Fruit fly (Drosophila melanogaster): Measurements from ENCODE around the gene CG8369.

The CG8369 gene

dm6 chr3R:8812342-8812966 is 9.4 kb upstream of the CG8369 start:
- TF ChIP-seq Myc (optimal IDR thresholded peaks at IDR 0.05) (no peak), Sin3A (optimal IDR thresholded peaks at IDR 0.05) (no peak), ttk (optimal IDR thresholded peaks at IDR 0.05) (no peak), psq (optimal IDR thresholded peaks at IDR 0.05) (no peak), insv (optimal IDR thresholded peaks at IDR 0.05) (no peak), h (optimal IDR thresholded peaks at IDR 0.05) (no peak)

DNA sequence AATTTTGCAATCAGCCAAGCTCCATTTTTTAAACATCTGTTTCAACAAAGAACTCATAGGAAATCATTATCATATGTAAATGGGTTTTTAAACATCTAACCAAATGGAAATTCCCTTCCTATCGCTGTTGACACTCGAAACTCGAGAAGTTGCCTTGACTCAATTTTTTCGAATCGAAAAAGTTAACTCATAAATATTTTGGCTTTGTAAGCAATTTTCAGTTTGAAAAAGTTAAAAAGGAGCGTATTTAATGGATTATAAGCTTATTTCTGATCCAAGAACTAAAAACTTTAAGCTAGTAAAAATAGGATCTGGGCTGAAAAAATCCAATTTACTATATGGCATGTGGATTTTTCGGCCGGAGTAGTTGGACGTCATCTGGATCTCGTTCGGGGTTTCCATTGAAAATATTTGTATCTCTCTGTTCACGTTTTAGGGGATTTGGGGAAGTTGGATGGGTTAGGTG is 8.6 kb upstream of the CG8369 start, which contains the start of gene CG9837:
CG9837 (minus strand) TSS at position 416 of the 466 bp plus-strand sequence.
- TF ChIP-seq Sin3A (optimal IDR thresholded peaks at IDR 0.05) (no peak), insv (optimal IDR thresholded peaks at IDR 0.05) (no peak), h (optimal IDR thresholded peaks at IDR 0.05) (no peak), psq (optimal IDR thresholded peaks at IDR 0.05) (no peak), ttk (optimal IDR thresholded peaks at IDR 0.05) (no peak), Myc (optimal IDR thresholded peaks at IDR 0.05) (no peak)

- TF ChIP-seq Sin3A (optimal IDR thresholded peaks at IDR 0.05) = no peak
- TF ChIP-seq insv (optimal IDR thresholded peaks at IDR 0.05) = no peak
- no peak for TF ChIP-seq h (optimal IDR thresholded peaks at IDR 0.05)
- no peak for TF ChIP-seq ttk (optimal IDR thresholded peaks at IDR 0.05)
- TF ChIP-seq Myc (optimal IDR thresholded peaks at IDR 0.05) = no peak
- TF ChIP-seq psq (optimal IDR thresholded peaks at IDR 0.05) = no peak
Observed at dm6 chr3R:8814029-8814647, 7.7 kb upstream of the CG8369 start.

DNA sequence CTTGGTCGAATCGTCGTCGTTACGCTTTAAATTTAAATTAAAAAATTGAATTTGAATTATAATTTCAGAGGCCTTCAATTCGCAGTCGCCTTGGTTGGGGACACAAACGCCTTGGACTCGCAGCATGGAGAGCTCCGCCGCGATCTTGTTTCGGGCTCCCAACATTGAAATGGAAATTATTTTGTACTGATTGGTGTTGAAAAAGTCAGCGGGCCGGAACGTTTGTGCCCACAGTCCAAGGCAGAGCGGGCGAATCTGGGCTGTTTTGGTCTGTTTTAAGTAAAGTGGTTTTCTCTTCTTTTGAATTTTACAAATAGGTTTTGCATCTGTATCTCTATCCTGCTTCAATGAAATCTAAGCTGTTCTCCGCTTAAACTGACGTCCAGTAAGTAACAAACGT is 6.7 kb upstream of the CG8369 start:
- TF ChIP-seq insv (optimal IDR thresholded peaks at IDR 0.05) (no peak), Sin3A (optimal IDR thresholded peaks at IDR 0.05) (no peak)

DNA sequence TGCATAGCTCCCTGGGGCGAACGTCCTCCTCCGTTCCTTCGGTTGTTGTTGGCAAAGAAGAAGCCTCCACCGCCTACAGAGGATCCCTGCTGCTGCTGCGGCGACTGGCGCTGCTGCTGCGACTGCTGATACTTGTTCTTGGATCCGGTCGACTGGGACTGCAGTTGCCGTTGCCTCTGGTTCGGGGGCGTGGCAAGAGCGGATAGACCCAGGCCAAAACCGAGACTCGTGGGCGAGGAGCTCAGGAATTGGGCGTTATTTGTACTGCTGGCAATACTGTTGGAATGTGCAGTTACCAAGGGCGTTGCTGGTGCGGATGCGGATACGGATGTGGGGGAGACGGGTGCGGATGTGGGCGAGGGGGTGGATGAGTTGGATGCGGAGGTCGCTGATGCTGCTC is 3.6 kb upstream of the CG8369 start:
- peak; percentile 98 for TF ChIP-seq ttk (optimal IDR thresholded peaks at IDR 0.05)
- TF ChIP-seq Myc (optimal IDR thresholded peaks at IDR 0.05) = no peak

dm6 chr3R:8819551-8820057 is 2.2 kb upstream of the CG8369 start:
- no peak for TF ChIP-seq Sin3A (optimal IDR thresholded peaks at IDR 0.05)
- no peak for TF ChIP-seq ttk (optimal IDR thresholded peaks at IDR 0.05)
- TF ChIP-seq psq (optimal IDR thresholded peaks at IDR 0.05) = no peak
- TF ChIP-seq h (optimal IDR thresholded peaks at IDR 0.05) = no peak
- no peak for TF ChIP-seq insv (optimal IDR thresholded peaks at IDR 0.05)
- TF ChIP-seq Myc (optimal IDR thresholded peaks at IDR 0.05) = no peak

DNA sequence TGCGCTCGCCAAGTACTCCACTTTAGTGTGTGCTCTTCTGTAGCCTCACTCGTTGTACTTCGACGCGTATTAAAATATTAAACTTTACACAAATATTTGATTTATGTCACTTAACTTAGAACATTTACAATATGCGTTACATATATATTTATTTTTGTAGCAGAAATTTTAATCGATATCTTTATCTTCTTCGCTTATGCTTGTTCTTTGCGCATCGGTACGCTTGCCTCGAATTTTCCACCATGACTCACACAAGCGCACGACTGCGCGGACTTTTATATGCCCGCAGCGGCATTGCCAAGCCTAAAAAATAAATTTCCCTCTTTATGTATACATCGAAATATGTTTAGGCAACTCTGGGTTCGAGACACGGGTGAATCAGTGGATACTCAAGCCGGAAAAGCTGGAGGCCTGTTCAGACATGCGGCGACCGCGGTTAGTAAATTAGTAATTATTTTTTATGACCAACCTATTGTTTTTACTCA is 1.3 kb upstream of the CG8369 start, which contains the start of gene aqz:
aqz (minus strand) TSS at position 255 of the 485 bp plus-strand sequence.
- TF ChIP-seq ttk (optimal IDR thresholded peaks at IDR 0.05) (no peak), h (optimal IDR thresholded peaks at IDR 0.05) (no peak), insv (optimal IDR thresholded peaks at IDR 0.05) (no peak), Sin3A (optimal IDR thresholded peaks at IDR 0.05) (no peak), Myc (optimal IDR thresholded peaks at IDR 0.05) (no peak), psq (optimal IDR thresholded peaks at IDR 0.05) (no peak)

DNA sequence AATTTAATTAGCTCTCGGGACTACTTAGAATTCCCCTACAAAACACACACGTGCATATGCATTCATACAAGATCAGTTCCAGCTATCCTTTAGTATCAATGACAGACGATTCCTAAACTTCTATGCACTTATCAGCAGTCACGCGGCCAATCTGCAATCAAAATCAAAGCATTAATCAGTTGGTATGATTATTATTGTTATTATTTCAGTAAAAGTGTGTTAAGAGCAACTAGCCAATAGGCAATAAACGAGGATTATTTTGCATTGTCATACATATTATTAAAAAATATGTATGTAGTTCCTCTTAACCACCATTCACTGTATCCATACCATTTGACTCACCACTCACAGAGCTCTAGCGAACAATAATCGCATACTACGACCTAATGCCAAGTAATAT is 1.1 kb downstream of the CG8369 start:
- TF ChIP-seq psq (optimal IDR thresholded peaks at IDR 0.05) (no peak), insv (optimal IDR thresholded peaks at IDR 0.05) (no peak), Myc (optimal IDR thresholded peaks at IDR 0.05) (no peak), h (optimal IDR thresholded peaks at IDR 0.05) (no peak), ttk (optimal IDR thresholded peaks at IDR 0.05) (no peak), Sin3A (optimal IDR thresholded peaks at IDR 0.05) (no peak)

DNA sequence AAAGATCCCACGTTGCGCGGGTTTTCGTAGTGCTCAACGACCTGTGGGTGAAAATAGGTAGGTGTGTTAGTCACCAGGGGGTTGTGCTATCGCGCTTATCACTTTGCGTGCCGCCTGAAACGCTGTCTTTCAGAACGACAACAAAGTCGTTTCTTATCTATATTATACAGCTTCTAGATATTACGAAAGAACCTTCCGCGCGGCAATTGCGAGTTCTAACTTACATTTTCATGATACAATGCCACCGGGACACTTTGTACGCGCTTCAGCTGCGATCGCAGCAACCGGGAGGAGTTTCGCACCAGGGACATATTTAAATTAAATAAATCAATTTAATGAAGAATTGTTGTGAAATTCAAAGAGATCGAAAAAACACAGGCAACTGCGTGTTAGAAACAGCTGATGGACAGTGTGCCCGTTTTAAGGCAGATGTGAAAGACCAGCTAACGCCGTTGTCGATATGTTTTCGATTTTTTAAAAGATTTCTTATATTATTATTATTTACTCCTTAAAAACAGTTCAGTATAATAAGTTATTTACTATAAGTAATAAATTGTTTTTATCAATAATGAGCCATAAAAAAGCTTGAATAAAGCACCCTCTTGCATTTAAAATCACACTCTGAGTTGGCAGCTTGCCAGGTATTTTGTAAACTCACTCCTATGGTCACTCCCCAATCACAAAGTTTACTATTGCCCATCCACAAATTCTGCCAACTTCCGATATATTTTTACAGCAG is 2.1 kb downstream of the CG8369 start, which contains the start of the genes IscU and CG8379:
IscU (minus strand) TSS at position 417 of the 739 bp plus-strand sequence.
CG8379 (plus strand) TSS at position 651 of the 739 bp plus-strand sequence.
- TF ChIP-seq insv (optimal IDR thresholded peaks at IDR 0.05) = no peak
- TF ChIP-seq psq (optimal IDR thresholded peaks at IDR 0.05) = no peak
- TF ChIP-seq ttk (optimal IDR thresholded peaks at IDR 0.05) = no peak
- no peak for TF ChIP-seq Sin3A (optimal IDR thresholded peaks at IDR 0.05)
- no peak for TF ChIP-seq Myc (optimal IDR thresholded peaks at IDR 0.05)
- TF ChIP-seq h (optimal IDR thresholded peaks at IDR 0.05) = no peak

- TF ChIP-seq ttk (optimal IDR thresholded peaks at IDR 0.05) (no peak), h (optimal IDR thresholded peaks at IDR 0.05) (no peak), psq (optimal IDR thresholded peaks at IDR 0.05) (no peak), Sin3A (optimal IDR thresholded peaks at IDR 0.05) (no peak)
Observed at dm6 chr3R:8841038-8841437, 19.2 kb downstream of the CG8369 start.

DNA sequence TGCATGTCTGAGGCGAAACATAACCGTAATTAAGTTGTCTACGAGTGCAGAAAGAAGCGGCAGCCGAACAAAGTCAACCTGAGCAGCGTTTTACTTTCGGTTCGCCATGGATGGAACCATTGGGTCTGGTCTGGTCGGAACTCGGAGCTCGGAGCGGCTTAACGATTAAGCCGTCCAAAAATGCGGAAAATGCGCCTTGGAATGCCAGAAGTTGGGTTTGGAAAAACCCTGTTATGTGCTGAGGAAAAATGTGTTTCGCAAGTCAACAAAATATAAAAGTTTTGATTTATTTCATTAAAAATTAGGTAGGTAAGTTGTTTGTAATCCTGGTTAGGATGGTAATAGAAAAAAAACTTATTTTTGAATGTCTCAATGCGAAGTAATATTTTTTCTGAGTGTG is 19.7 kb downstream of the CG8369 start:
- TF ChIP-seq h (optimal IDR thresholded peaks at IDR 0.05) (no peak), insv (optimal IDR thresholded peaks at IDR 0.05) (no peak), Sin3A (optimal IDR thresholded peaks at IDR 0.05) (no peak)

dm6 chr3R:8843942-8844637 is 22.3 kb downstream of the CG8369 start:
- no peak for TF ChIP-seq Myc (optimal IDR thresholded peaks at IDR 0.05)
- no peak for TF ChIP-seq insv (optimal IDR thresholded peaks at IDR 0.05)
- no peak for TF ChIP-seq psq (optimal IDR thresholded peaks at IDR 0.05)
- TF ChIP-seq Sin3A (optimal IDR thresholded peaks at IDR 0.05) = no peak
- no peak for TF ChIP-seq h (optimal IDR thresholded peaks at IDR 0.05)
- TF ChIP-seq ttk (optimal IDR thresholded peaks at IDR 0.05) = no peak

Measured in Kc167 (cell line).